Worm (Caenorhabditis elegans): ENCODE data around the gene R04A9.3.

Gene R04A9.3

DNA sequence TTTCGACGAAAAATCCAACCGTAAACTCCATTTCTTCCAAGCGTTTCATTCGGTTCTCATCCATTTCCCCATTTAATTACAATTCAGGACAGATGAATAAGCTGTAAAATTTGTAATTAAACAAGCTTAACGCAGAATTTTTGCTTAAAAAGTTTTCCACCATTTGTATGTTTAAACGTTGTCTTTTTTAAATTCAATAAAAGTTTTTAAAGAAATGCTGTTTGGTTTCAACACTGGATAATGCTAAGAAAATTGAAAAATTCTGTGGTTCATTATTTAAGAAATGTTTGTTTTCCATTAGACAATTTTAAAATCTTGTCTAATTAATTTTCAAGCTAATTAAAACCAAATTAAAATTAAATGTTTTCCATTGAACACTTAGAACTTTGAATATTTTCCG is at the start of gene R04A9.3:
Gene R04A9.3 (minus strand): TSS at position 101 of the 400 bp plus-strand sequence.
- no peak for TF ChIP-seq K11D2.4 (GFP tag; IDR thresholded peaks at IDR 0.05)
- TF ChIP-seq snpc-1.1 (tag; optimal IDR thresholded peaks at IDR 0.05; ENCODE audit: insufficient read depth): no peak
- TF ChIP-seq aptf-3 (GFP tag; IDR thresholded peaks at IDR 0.05): no peak
- TF ChIP-seq nfyb-1 (GFP tag; IDR thresholded peaks at IDR 0.05): no peak
- TF ChIP-seq K12H6.12 (tag; optimal IDR thresholded peaks at IDR 0.05): no peak
- no peak for TF ChIP-seq madf-6 (GFP tag; IDR thresholded peaks at IDR 0.05)
- no peak for TF ChIP-seq ceh-91 (GFP tag; IDR thresholded peaks at IDR 0.05)
- no peak for TF ChIP-seq tlf-1 (GFP tag; optimal IDR thresholded peaks at IDR 0.05)
- TF ChIP-seq ets-4 (GFP tag; optimal IDR thresholded peaks at IDR 0.05): no peak
- TF ChIP-seq F22D6.2 (tag; optimal IDR thresholded peaks at IDR 0.05): no peak

- TF ChIP-seq chd-7 (tag; optimal IDR thresholded peaks at IDR 0.05): no peak
- no peak for TF ChIP-seq F55B11.4 (tag; optimal IDR thresholded peaks at IDR 0.05; ENCODE audit: borderline replicate concordance, insufficient read depth)
- no peak for TF ChIP-seq ZK185.1 (tag; optimal IDR thresholded peaks at IDR 0.05; ENCODE audit: poor library complexity, severe bottlenecking)
- no peak for TF ChIP-seq bed-2 (GFP tag; IDR thresholded peaks at IDR 0.05)
- no peak for TF ChIP-seq ztf-22 (GFP tag; optimal IDR thresholded peaks at IDR 0.05)
- no peak for TF ChIP-seq T07F8.4 (tag; optimal IDR thresholded peaks at IDR 0.05)
- TF ChIP-seq ekl-4 (GFP tag; IDR thresholded peaks at IDR 0.05): no peak
- TF ChIP-seq hsf-1 (GFP tag; IDR thresholded peaks at IDR 0.05): no peak
- TF ChIP-seq lin-40 (tag; optimal IDR thresholded peaks at IDR 0.05): no peak
Observed at ce11 chrX:425535-425934, 45.1 kb upstream of the R04A9.3 start, which contains the start of gene ZK1193.2. ZK1193.2 (minus strand) TSS chrX:425635.

DNA sequence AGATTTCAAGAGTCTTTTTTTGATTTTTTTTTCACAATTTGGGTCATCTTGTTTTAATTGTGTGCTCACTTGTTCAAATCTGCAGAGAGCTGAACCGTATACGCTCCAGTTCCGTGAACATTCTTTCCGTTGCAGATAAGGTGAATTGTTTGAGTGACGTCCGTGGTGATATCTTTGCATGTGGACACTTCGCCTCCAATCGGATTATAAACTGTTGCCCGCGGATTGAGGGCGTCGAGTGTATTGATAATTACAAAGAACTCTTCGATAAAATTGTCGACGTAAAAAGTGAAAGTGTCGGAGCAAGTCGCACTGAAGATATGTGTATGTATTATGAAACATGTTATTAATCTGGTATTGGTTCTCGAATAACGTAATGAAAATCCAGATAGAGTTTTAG is 43.4 kb upstream of the R04A9.3 start:
- TF ChIP-seq nhr-80 (tag; optimal IDR thresholded peaks at IDR 0.05) (peak; percentile 44), him-1 (tag; optimal IDR thresholded peaks at IDR 0.05) (no peak), Y67H2A.10 (GFP tag; conservative IDR thresholded peaks at IDR 0.05) (no peak)

DNA sequence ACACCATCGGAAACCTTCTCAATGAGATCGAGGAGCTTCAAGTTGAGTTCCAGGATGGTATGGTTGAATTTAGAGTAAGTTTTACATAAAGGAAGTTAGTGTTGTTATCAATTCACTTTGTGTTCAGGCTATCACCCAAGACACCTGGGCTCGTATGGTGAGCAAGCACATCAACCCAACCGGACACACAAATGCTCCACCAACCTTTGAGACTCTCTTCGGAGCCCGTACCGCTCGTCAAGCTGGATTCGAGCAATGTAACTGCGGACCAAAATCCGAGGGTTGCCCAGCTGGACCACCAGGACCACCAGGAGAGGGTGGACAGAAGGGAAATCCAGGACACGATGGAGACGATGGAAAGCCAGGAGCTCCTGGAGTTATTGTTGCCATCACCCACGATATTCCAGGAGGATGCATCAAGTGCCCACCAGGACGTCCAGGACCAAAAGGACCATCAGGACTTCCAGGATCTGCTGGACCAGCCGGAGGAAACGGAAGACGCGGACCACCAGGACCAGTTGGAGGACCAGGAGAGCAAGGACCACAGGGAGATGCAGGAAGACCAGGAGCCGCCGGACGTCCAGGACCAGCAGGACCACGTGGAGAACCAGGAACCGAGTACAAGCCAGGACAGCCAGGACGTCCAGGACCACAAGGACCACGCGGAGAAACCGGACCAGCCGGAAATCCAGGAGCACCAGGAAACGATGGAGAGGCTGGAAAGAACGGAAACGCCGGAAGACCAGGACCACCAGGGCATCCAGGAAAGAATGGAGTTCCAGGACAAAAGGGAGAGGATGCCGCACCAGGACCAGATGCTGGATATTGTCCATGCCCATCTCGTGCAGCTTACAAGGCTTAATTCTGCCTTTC is 41.6 kb upstream of the R04A9.3 start:
- TF ChIP-seq ztf-26 (tag; optimal IDR thresholded peaks at IDR 0.05) (peak; percentile 68), B0035.1 (tag; optimal IDR thresholded peaks at IDR 0.05) (peak; percentile 11), ceh-100 (GFP tag; IDR thresholded peaks at IDR 0.05) (no peak), lin-40 (tag; optimal IDR thresholded peaks at IDR 0.05) (peak; percentile 90), nhr-90 (tag; optimal IDR thresholded peaks at IDR 0.05) (no peak), snpc-4 (GFP tag; optimal IDR thresholded peaks at IDR 0.05) (no peak), snpc-4 (tag; optimal IDR thresholded peaks at IDR 0.05) (no peak), nhr-120 (GFP tag; IDR thresholded peaks at IDR 0.05) (0 out of 2 replicates have a peak, but pooled peaks have one; percentile 14), mes-4 (tag; optimal IDR thresholded peaks at IDR 0.05) (peak; percentile 25), xnd-1 (tag; optimal IDR thresholded peaks at IDR 0.05) (no peak), F37B4.10 (GFP tag; IDR thresholded peaks at IDR 0.05) (no peak), zfh-2 (GFP tag; conservative IDR thresholded peaks at IDR 0.05) (peak; percentile 89), dox-1 (GFP tag; IDR thresholded peaks at IDR 0.05) (0 out of 2 replicates have a peak, but pooled peaks have one; percentile 5), dpl-1 (GFP tag; optimal IDR thresholded peaks at IDR 0.05) (no peak), lin-26 (GFP tag; IDR thresholded peaks at IDR 0.05) (peak; percentile 85), hlh-26 (GFP tag; conservative IDR thresholded peaks at IDR 0.05) (0 out of 2 replicates have a peak, but pooled peaks have one; percentile 53), let-526 (GFP tag; IDR thresholded peaks at IDR 0.05) (no peak), let-607 (tag; optimal IDR thresholded peaks at IDR 0.05) (peak in 1 of 2 experiments; percentile 1), egrh-3 (GFP tag; IDR thresholded peaks at IDR 0.05) (peak; percentile 76; the same call in 1 of the 2 replicates)
